Worm (Caenorhabditis elegans) whole organism, L2 larva: Measurements from ENCODE around the gene Y41G9A.17.

Experiments used
- C34F6.9 ChIP-seq: fragments of 150-350 bp; optimal IDR thresholded peaks from 2 replicates; lab custom pipeline; 2014; ENCODE audit warnings: missing biosample characterization, missing genetic modification characterization
- F13H6.1 ChIP-seq: sonication (generic microtip); optimal IDR thresholded peaks from 2 replicates; lab custom pipeline; 2016; ENCODE audit warnings: missing genetic modification characterization, missing compliant biosample characterization
- R02D3.7 ChIP-seq: fragments of 150-350 bp; optimal IDR thresholded peaks from 2 replicates; lab custom pipeline; 2014; ENCODE audit warnings: missing biosample characterization, missing genetic modification characterization
- Y55F3AM.14 ChIP-seq: fragments of 200-800 bp; sonication (Bioruptor generic); optimal IDR thresholded peaks from 2 replicates; lab custom pipeline; 2018; ENCODE audit warnings: mild to moderate bottlenecking, missing genetic modification characterization, missing compliant biosample characterization
- ZK546.5 ChIP-seq: sonication (generic microtip); optimal IDR thresholded peaks from 2 replicates; lab custom pipeline; 2017; ENCODE audit warnings: missing biosample characterization, missing genetic modification characterization
- alr-1 ChIP-seq: fragments of 150-350 bp; optimal IDR thresholded peaks from 2 replicates; lab custom pipeline; 2014; ENCODE audit warnings: missing biosample characterization, missing genetic modification characterization
- ama-1 ChIP-seq: fragments of 150-350 bp; optimal IDR thresholded peaks from 2 replicates; lab custom pipeline; 2018; ENCODE audit warnings: inconsistent platforms
- blmp-1 ChIP-seq: sonication (generic microtip); optimal IDR thresholded peaks from 2 replicates; lab custom pipeline; 2017; ENCODE audit warnings: missing genetic modification characterization, mild to moderate bottlenecking, missing compliant biosample characterization, antibody characterized with exemption, moderate library complexity; ENCODE audit not compliant: insufficient read depth
- ceh-16 ChIP-seq: fragments of 150-350 bp; optimal IDR thresholded peaks from 2 replicates; lab custom pipeline; 2014; ENCODE audit warnings: missing biosample characterization, missing genetic modification characterization
- ceh-82 ChIP-seq: fragments of 150-350 bp; optimal IDR thresholded peaks from 2 replicates; lab custom pipeline; 2014; ENCODE audit warnings: missing biosample characterization, missing genetic modification characterization
- dmd-4 ChIP-seq: sonication (generic microtip); optimal IDR thresholded peaks from 2 replicates; lab custom pipeline; 2017; ENCODE audit warnings: missing biosample characterization, missing genetic modification characterization
- egl-27 ChIP-seq: sonication (generic microtip); optimal IDR thresholded peaks from 3 replicates; lab custom pipeline; 2017; ENCODE audit warnings: missing biosample characterization, missing genetic modification reagents, missing genetic modification characterization
- fos-1 ChIP-seq: fragments of 150-350 bp; optimal IDR thresholded peaks from 2 replicates; lab custom pipeline; 2014; ENCODE audit warnings: missing biosample characterization, missing genetic modification characterization
- gmeb-1 ChIP-seq: fragments of 150-350 bp; optimal IDR thresholded peaks from 2 replicates; lab custom pipeline; 2014; ENCODE audit warnings: missing biosample characterization, missing genetic modification characterization
- lin-11 ChIP-seq: fragments of 150-350 bp; sonication (generic microtip); optimal IDR thresholded peaks from 2 replicates; lab custom pipeline; 2014; ENCODE audit warnings: missing biosample characterization, missing genetic modification characterization, inconsistent platforms, mixed read lengths
- lin-13 ChIP-seq: fragments of 150-350 bp; optimal IDR thresholded peaks from 2 replicates; lab custom pipeline; 2014; ENCODE audit warnings: missing biosample characterization, missing genetic modification reagents, missing genetic modification characterization
- lin-39 ChIP-seq: fragments of 150-350 bp; optimal IDR thresholded peaks from 2 replicates; lab custom pipeline; 2014; ENCODE audit warnings: missing biosample characterization, missing genetic modification reagents, missing genetic modification characterization
- lsy-2 ChIP-seq, 2 experiments: fragments of 150-350 bp in 1 of 2; sonication (generic microtip) in 1 of 2; optimal IDR thresholded peaks; 2 replicates each; lab custom pipeline; 2014 to 2017; ENCODE audit warnings: missing biosample characterization in 2 of 2, missing genetic modification characterization in 2 of 2
- mab-5 ChIP-seq: fragments of 150-350 bp; optimal IDR thresholded peaks from 2 replicates; lab custom pipeline; 2014; ENCODE audit warnings: missing biosample characterization, missing genetic modification characterization
- mdl-1 ChIP-seq, 2 experiments: fragments of 150-350 bp in 1 of 2; sonication (generic microtip) in 1 of 2; optimal IDR thresholded peaks; 2 replicates each; lab custom pipeline; 2017; ENCODE audit warnings: missing biosample characterization in 2 of 2, missing genetic modification characterization in 2 of 2
- nhr-10 ChIP-seq: sonication (generic microtip); optimal IDR thresholded peaks from 2 replicates; lab custom pipeline; 2017; ENCODE audit warnings: missing biosample characterization, missing genetic modification characterization
- nhr-12 ChIP-seq: fragments of 150-350 bp; optimal IDR thresholded peaks from 2 replicates; lab custom pipeline; 2014; ENCODE audit warnings: missing biosample characterization, missing genetic modification characterization
- nhr-129 ChIP-seq: fragments of 150-350 bp; optimal IDR thresholded peaks from 2 replicates; lab custom pipeline; 2014; ENCODE audit warnings: missing biosample characterization, missing genetic modification characterization
- nhr-21 ChIP-seq: fragments of 150-350 bp; optimal IDR thresholded peaks from 2 replicates; lab custom pipeline; 2014; ENCODE audit warnings: missing biosample characterization, missing genetic modification characterization
- nhr-23 ChIP-seq: fragments of 150-350 bp; optimal IDR thresholded peaks from 2 replicates; lab custom pipeline; 2014; ENCODE audit warnings: missing biosample characterization, missing genetic modification reagents, missing genetic modification characterization
- nhr-237 ChIP-seq: fragments of 150-350 bp; optimal IDR thresholded peaks from 2 replicates; lab custom pipeline; 2014; ENCODE audit warnings: missing biosample characterization, missing genetic modification characterization
- nhr-25 ChIP-seq: fragments of 150-350 bp; sonication (generic microtip); optimal IDR thresholded peaks from 3 replicates; lab custom pipeline; 2014; ENCODE audit warnings: missing biosample characterization, missing genetic modification characterization
- nhr-6 ChIP-seq: fragments of 150-350 bp; optimal IDR thresholded peaks from 2 replicates; lab custom pipeline; 2014; ENCODE audit warnings: missing biosample characterization, missing genetic modification characterization
- nhr-77 ChIP-seq: fragments of 150-350 bp; optimal IDR thresholded peaks from 2 replicates; lab custom pipeline; 2014; ENCODE audit warnings: missing biosample characterization, missing genetic modification characterization
- peb-1 ChIP-seq: fragments of 150-350 bp; optimal IDR thresholded peaks from 2 replicates; lab custom pipeline; 2014; ENCODE audit warnings: missing biosample characterization, missing genetic modification characterization
- sem-4 ChIP-seq: fragments of 150-350 bp; optimal IDR thresholded peaks from 2 replicates; lab custom pipeline; 2014; ENCODE audit warnings: missing biosample characterization, missing genetic modification reagents, missing genetic modification characterization
- skn-1 ChIP-seq: sonication (generic microtip); optimal IDR thresholded peaks from 2 replicates; lab custom pipeline; 2017; ENCODE audit warnings: missing biosample characterization, missing genetic modification characterization
- sma-3 ChIP-seq: sonication (generic microtip); optimal IDR thresholded peaks from 2 replicates; lab custom pipeline; 2016; ENCODE audit warnings: missing genetic modification reagents, missing genetic modification characterization, missing compliant biosample characterization
- sma-9 ChIP-seq, 2 experiments: fragments of 150-350 bp in 1 of 2; sonication (generic microtip) in 1 of 2; optimal IDR thresholded peaks; 2 replicates each; lab custom pipeline; 2014 to 2016; ENCODE audit warnings: missing genetic modification characterization in 2 of 2, mild to moderate bottlenecking in 1 of 2, missing biosample characterization in 1 of 2, missing compliant biosample characterization in 1 of 2, missing genetic modification reagents in 1 of 2, moderate library complexity in 1 of 2
- snpc-4 ChIP-seq: fragments of 150-350 bp; optimal IDR thresholded peaks from 2 replicates; lab custom pipeline; 2014; ENCODE audit warnings: missing biosample characterization, missing genetic modification characterization
- unc-39 ChIP-seq: fragments of 150-350 bp; optimal IDR thresholded peaks from 2 replicates; lab custom pipeline; 2014; ENCODE audit warnings: missing biosample characterization, missing genetic modification characterization
- unc-55 ChIP-seq: fragments of 150-350 bp; sonication (generic microtip); optimal IDR thresholded peaks from 3 replicates; lab custom pipeline; 2014; ENCODE audit warnings: missing biosample characterization, missing genetic modification reagents, missing genetic modification characterization
- unc-62 ChIP-seq: fragments of 150-350 bp; optimal IDR thresholded peaks from 2 replicates; lab custom pipeline; 2014; ENCODE audit warnings: missing biosample characterization, missing genetic modification reagents, missing genetic modification characterization
- ztf-1 ChIP-seq: fragments of 200-800 bp; sonication (Bioruptor generic); conservative IDR thresholded peaks from 2 replicates; pipeline ENCODE4 v1.3.6; 2022; ENCODE audit warnings: missing genetic modification characterization, missing compliant biosample characterization
- ztf-11 ChIP-seq: sonication (generic microtip); optimal IDR thresholded peaks from 2 replicates; lab custom pipeline; 2017; ENCODE audit warnings: missing biosample characterization, missing genetic modification characterization
- ztf-4 ChIP-seq: fragments of 150-350 bp; optimal IDR thresholded peaks from 2 replicates; lab custom pipeline; 2014; ENCODE audit warnings: missing biosample characterization, missing genetic modification characterization

The Y41G9A.17 gene

DNA sequence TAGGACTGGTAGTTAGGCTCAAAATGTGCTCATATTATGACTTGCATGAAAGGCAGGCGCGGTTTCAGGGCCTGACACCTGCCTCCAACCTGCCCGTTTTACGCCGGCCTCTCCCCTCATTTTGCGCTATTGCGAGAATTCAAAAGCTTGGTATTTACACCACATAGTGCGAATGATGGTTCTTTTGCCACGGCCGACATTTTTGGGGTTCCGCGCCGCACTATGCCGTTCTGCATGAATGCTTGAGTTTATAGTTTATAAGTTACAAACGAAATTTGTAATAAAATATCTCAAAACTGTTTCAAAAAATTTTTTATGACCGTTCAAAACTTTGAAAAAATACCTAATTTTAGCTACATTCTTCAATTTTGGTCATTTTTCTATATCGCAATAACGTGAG lies 21.5 kb downstream of the Y41G9A.17 start:
- TF ChIP-seq unc-39 (tag; lab: Kevin White, UChicago): no peak
- peak; percentile 7 for TF ChIP-seq snpc-4 (tag; lab: Kevin White, UChicago)
- no peak for TF ChIP-seq ztf-1 (GFP tag; lab: Robert Waterston, UW)
- no peak for TF ChIP-seq mab-5 (tag; lab: Kevin White, UChicago)

DNA sequence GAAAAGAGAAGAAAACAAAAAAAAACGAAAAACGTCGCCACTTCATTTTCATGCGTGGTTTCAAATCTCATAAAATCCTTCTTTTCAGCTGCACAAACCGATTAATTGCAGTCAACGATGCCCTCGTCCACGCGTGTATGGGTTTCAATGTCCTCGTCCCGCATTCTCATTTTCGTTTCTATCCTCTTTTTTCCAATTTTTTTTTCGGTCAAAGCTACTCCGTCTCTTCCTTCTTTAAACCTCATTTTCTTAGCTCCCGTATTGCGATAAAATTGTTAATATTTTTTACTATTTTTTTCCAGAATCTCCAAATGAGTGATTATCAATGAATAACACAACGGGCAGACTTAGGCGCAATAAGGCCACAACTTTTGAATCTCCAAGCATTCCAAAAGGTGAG lies 23.4 kb downstream of the Y41G9A.17 start, which contains the start of gene aakg-3:
aakg-3 (plus strand) TSS at position 301 of the 400 bp plus-strand sequence.
- TF ChIP-seq lsy-2 (tag; optimal IDR thresholded peaks at IDR 0.05; lab: Kevin White, UChicago) (no peak), ceh-82 (tag; lab: Kevin White, UChicago) (no peak), F13H6.1 (tag; lab: Kevin White, UChicago) (no peak), sem-4 (tag; lab: Kevin White, UChicago) (no peak), mdl-1 (tag; optimal IDR thresholded peaks at IDR 0.05; lab: Kevin White, UChicago) (no peak), blmp-1 (no peak), nhr-77 (no peak), C34F6.9 (tag; lab: Kevin White, UChicago) (no peak), R02D3.7 (tag; lab: Kevin White, UChicago) (no peak), fos-1 (tag; lab: Kevin White, UChicago) (no peak), mab-5 (tag; lab: Kevin White, UChicago) (no peak), snpc-4 (tag; lab: Kevin White, UChicago) (no peak), alr-1 (no peak), nhr-6 (no peak), nhr-12 (tag; lab: Kevin White, UChicago) (no peak), ztf-4 (tag; lab: Kevin White, UChicago) (no peak), nhr-23 (no peak), nhr-21 (tag; lab: Kevin White, UChicago) (no peak)

DNA sequence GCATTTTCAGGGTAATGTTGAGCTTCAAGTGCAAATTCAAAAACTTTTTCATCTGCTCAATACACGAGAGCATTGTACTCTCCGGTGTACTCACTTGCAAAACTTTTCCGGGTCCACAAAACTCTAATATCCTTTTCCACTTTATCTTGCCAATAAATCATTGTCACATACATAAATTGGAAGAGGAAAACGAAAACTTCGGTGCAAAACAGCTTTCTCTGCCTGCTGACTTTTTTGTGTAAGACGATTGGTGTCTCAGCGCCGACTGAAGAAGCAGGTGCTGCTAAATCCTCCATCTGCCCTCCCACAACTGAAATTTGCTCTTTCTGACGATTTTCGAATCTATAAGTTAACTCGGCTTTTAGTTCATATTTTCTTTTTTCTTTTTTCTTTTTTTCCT lies 24.1 kb downstream of the Y41G9A.17 start:
- TF ChIP-seq lin-13 (no peak), mab-5 (tag; lab: Kevin White, UChicago) (peak; percentile 77), unc-62 (GFP tag; lab: Kevin White, UChicago) (no peak), lsy-2 (tag; optimal IDR thresholded peaks at IDR 0.05; lab: Kevin White, UChicago) (peak in 1 of 2 experiments; percentile 12), egl-27 (tag; lab: Kevin White, UChicago) (no peak), skn-1 (tag; lab: Kevin White, UChicago) (no peak), snpc-4 (tag; lab: Kevin White, UChicago) (no peak), nhr-129 (tag; lab: Kevin White, UChicago) (peak; percentile 49), C34F6.9 (tag; lab: Kevin White, UChicago) (no peak), unc-39 (tag; lab: Kevin White, UChicago) (no peak), sma-9 (GFP tag; optimal IDR thresholded peaks at IDR 0.05; lab: Kevin White, UChicago) (peak; percentile 37), sma-9 (tag; optimal IDR thresholded peaks at IDR 0.05; lab: Kevin White, UChicago) (no peak), ztf-4 (tag; lab: Kevin White, UChicago) (peak; percentile 8)
- TF ChIP-seq, all 48 proteins: peak for 5

DNA sequence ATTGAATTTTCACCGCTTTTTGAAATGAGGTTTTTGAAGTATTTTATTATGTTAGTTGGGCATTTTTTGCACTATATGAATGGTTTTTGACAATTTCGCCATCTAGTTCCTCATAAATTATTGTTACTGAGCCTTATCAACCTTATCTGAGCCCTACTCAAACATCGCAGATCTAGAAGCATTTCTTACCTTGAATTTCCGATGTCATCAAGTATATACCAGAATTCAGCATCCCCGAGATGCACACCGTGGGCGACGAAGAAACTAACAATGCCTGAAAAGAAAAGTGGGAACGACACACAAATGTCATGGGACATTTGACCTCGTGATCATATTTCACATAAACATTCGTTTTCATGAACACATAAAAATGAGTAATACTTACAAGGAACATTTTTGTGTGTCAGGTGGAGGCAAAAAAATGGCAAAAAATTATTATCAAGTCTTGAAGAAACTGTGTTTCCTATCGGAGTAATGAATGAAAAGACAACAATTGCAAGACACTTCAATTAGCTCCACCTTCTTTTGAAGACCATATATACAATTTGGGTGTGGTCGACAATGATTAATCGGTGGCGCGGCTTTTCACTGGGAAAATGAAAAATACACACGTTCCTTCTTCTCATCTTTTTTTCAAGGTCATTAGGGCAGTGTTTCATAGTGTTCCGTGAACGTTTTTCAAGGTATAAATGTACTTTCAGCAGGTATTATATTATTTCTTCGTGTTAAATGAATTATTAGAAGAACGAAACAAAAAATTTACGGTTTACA lies 27.1 kb downstream of the Y41G9A.17 start:
- TF ChIP-seq nhr-77 (no peak), unc-55 (GFP tag; lab: Kevin White, UChicago) (no peak), lin-11 (tag; lab: Kevin White, UChicago) (no peak), ztf-11 (no peak), ZK546.5 (tag; lab: Kevin White, UChicago) (no peak), sma-9 (GFP tag; optimal IDR thresholded peaks at IDR 0.05; lab: Kevin White, UChicago) (peak; percentile 18), sma-9 (tag; optimal IDR thresholded peaks at IDR 0.05; lab: Kevin White, UChicago) (no peak), ztf-4 (tag; lab: Kevin White, UChicago) (peak; percentile 31), snpc-4 (tag; lab: Kevin White, UChicago) (no peak), dmd-4 (tag; lab: Kevin White, UChicago) (no peak), nhr-129 (tag; lab: Kevin White, UChicago) (peak; percentile 68), nhr-10 (no peak), ztf-1 (GFP tag; lab: Robert Waterston, UW) (no peak), skn-1 (tag; lab: Kevin White, UChicago) (no peak), nhr-6 (no peak), F13H6.1 (tag; lab: Kevin White, UChicago) (peak; percentile 11), ama-1 (lab: Kevin White, UChicago) (no peak), gmeb-1 (tag; lab: Kevin White, UChicago) (no peak), C34F6.9 (tag; lab: Kevin White, UChicago) (peak; percentile 33), ceh-16 (tag; lab: Kevin White, UChicago) (no peak), nhr-25 (tag; lab: Kevin White, UChicago) (peak; percentile 18), peb-1 (no peak), lin-13 (no peak), Y55F3AM.14 (GFP tag; lab: Kevin White, UChicago) (no peak), egl-27 (tag; lab: Kevin White, UChicago) (no peak), unc-62 (GFP tag; lab: Kevin White, UChicago) (no peak), ceh-82 (tag; lab: Kevin White, UChicago) (no peak), nhr-237 (tag; lab: Kevin White, UChicago) (no peak), lin-39 (tag; lab: Kevin White, UChicago) (no peak), nhr-23 (no peak), R02D3.7 (tag; lab: Kevin White, UChicago) (no peak), nhr-21 (tag; lab: Kevin White, UChicago) (no peak), sma-3 (GFP tag; lab: Kevin White, UChicago) (peak; percentile 44), blmp-1 (peak; percentile 55)
